Fruit fly (Drosophila melanogaster) whole organism, pupa: ENCODE results near the gene CG43693.

Source experiments
- CG10348 ChIP-seq: fragments of 200-800 bp; sonication (Bioruptor generic); IDR thresholded peaks from 2 replicates; pipeline ENCODE4 v1.3.6; 2022; ENCODE audit warnings: missing biosample characterization, missing genetic modification characterization
- CG12605 ChIP-seq: fragments of 200-800 bp; sonication (Bioruptor generic); IDR thresholded peaks from 2 replicates; pipeline ENCODE4 v1.3.6; 2022; ENCODE audit warnings: missing biosample characterization, missing genetic modification characterization
- CG13204 ChIP-seq: fragments of 200-800 bp; sonication (Bioruptor generic); optimal IDR thresholded peaks from 2 replicates; lab custom pipeline; 2018; ENCODE audit warnings: missing biosample characterization, mild to moderate bottlenecking, missing genetic modification characterization, moderate library complexity
- CG14655 ChIP-seq: fragments of 200-800 bp; sonication (Bioruptor generic); optimal IDR thresholded peaks from 3 replicates; lab custom pipeline; 2017; ENCODE audit warnings: mild to moderate bottlenecking, missing biosample characterization, missing genetic modification reagents, missing genetic modification characterization
- CG15710 ChIP-seq: fragments of 200-800 bp; sonication (Bioruptor generic); optimal IDR thresholded peaks from 2 replicates; lab custom pipeline; 2018; ENCODE audit warnings: missing biosample characterization, mild to moderate bottlenecking, missing genetic modification characterization, moderate library complexity
- CG17806 ChIP-seq: fragments of 200-800 bp; sonication (Bioruptor generic); optimal IDR thresholded peaks from 2 replicates; lab custom pipeline; 2018; ENCODE audit warnings: missing biosample characterization, mild to moderate bottlenecking, missing genetic modification characterization, moderate library complexity
- CG32121 ChIP-seq: fragments of 200-800 bp; sonication (Bioruptor generic); IDR thresholded peaks from 2 replicates; pipeline ENCODE4 v1.3.6; 2022; ENCODE audit warnings: missing biosample characterization, missing genetic modification characterization
- CG34367 ChIP-seq: fragments of 200-800 bp; sonication (Bioruptor generic); optimal IDR thresholded peaks from 2 replicates; lab custom pipeline; 2018; ENCODE audit warnings: missing biosample characterization, mild to moderate bottlenecking, missing genetic modification characterization
- CG4496 ChIP-seq: fragments of 200-800 bp; sonication (Bioruptor generic); IDR thresholded peaks from 3 replicates; pipeline ENCODE4 v1.3.6; 2022; ENCODE audit warnings: missing biosample characterization, missing genetic modification characterization
- CG8159 ChIP-seq: fragments of 200-800 bp; sonication (Bioruptor generic); optimal IDR thresholded peaks from 3 replicates; lab custom pipeline; 2018; ENCODE audit warnings: missing biosample characterization, mild to moderate bottlenecking, missing genetic modification characterization, moderate library complexity
- CG8301 ChIP-seq: fragments of 200-800 bp; sonication (Bioruptor generic); optimal IDR thresholded peaks from 2 replicates; lab custom pipeline; 2018; ENCODE audit warnings: missing biosample characterization, mild to moderate bottlenecking, missing genetic modification characterization
- CG9948 ChIP-seq: fragments of 200-800 bp; sonication (Bioruptor generic); optimal IDR thresholded peaks from 2 replicates; lab custom pipeline; 2018; ENCODE audit warnings: missing biosample characterization, mild to moderate bottlenecking, missing genetic modification characterization, moderate library complexity
- D1 ChIP-seq: fragments of 200-800 bp; sonication (Bioruptor generic); optimal IDR thresholded peaks from 2 replicates; lab custom pipeline; 2018; ENCODE audit warnings: missing biosample characterization, mild to moderate bottlenecking, missing genetic modification characterization, moderate library complexity
- EcR ChIP-seq: fragments of 200-800 bp; sonication (Bioruptor generic); optimal IDR thresholded peaks from 3 replicates; lab custom pipeline; 2019; ENCODE audit warnings: missing biosample characterization, missing genetic modification characterization, mild to moderate bottlenecking, moderate library complexity, missing genetic modification reagents
- Ets98B ChIP-seq: fragments of 200-800 bp; sonication (Bioruptor generic); IDR thresholded peaks from 2 replicates; pipeline ENCODE4 v1.3.6; 2022; ENCODE audit warnings: missing biosample characterization, missing genetic modification characterization
- Pif1A ChIP-seq: fragments of 200-800 bp; sonication (Bioruptor generic); optimal IDR thresholded peaks from 3 replicates; lab custom pipeline; 2016; ENCODE audit warnings: missing biosample characterization, missing genetic modification characterization
- Pif1B ChIP-seq: fragments of 200-800 bp; sonication (Bioruptor generic); optimal IDR thresholded peaks from 3 replicates; lab custom pipeline; 2016; ENCODE audit warnings: missing biosample characterization, missing genetic modification characterization
- Snoo ChIP-seq: fragments of 200-800 bp; sonication (Bioruptor generic); optimal IDR thresholded peaks from 3 replicates; lab custom pipeline; 2017; ENCODE audit warnings: missing biosample characterization, mild to moderate bottlenecking, missing genetic modification characterization, inconsistent platforms
- fd96Ca ChIP-seq: fragments of 200-800 bp; sonication (Bioruptor generic); IDR thresholded peaks from 3 replicates; pipeline ENCODE4 v1.3.6; 2022; ENCODE audit warnings: missing biosample characterization, missing genetic modification characterization
- gl ChIP-seq: fragments of 200-800 bp; sonication (Bioruptor generic); optimal IDR thresholded peaks from 2 replicates; lab custom pipeline; 2018; ENCODE audit warnings: missing biosample characterization, mild to moderate bottlenecking, missing genetic modification characterization
- rn ChIP-seq: fragments of 200-800 bp; sonication (Bioruptor generic); IDR thresholded peaks from 2 replicates; pipeline ENCODE4 v1.3.6; 2022; ENCODE audit warnings: missing biosample characterization, missing genetic modification characterization

Gene CG43693

DNA sequence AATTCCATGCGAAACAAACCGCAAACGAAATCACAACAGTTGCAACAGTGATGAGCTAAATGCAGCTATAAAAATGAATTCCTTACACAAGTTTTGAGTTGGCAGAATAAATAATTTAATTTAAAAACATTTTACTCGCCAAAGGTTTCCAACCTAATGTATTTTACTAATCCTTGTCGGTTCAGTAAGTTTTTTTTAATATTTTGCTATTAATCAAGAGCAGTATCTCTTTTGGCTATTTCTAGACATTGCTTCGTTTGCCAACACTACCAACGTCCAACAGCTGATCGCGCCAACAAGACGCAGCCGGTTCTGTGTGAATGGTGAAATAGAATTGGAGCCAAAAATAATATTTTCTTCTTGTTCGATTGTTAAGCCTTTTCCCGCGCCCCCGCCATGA is 13.5 kb upstream of the CG43693 start, which contains the start of the genes CG32075, CG45101 and SuUR:
CG32075 (minus strand) TSS at position 253 of the 400 bp plus-strand sequence.
CG45101 (plus strand) TSS at position 303 of the 400 bp plus-strand sequence.
SuUR (plus strand) TSS at position 303 of the 400 bp plus-strand sequence.
- TF ChIP-seq D1 (tag; lab: Kevin White, UChicago): no peak
- TF ChIP-seq CG14655 (GFP tag; lab: Kevin White, UChicago): no peak
- no peak for TF ChIP-seq CG10348 (GFP tag; lab: Robert Waterston, UW)
- peak; percentile 76 for TF ChIP-seq Snoo (tag; lab: Kevin White, UChicago)
- TF ChIP-seq fd96Ca (GFP tag; lab: Robert Waterston, UW): peak; percentile 52; the same call in 2 of the 3 replicates
- peak; percentile 78 for TF ChIP-seq Pif1A
- TF ChIP-seq EcR (GFP tag; lab: Kevin White, UChicago): no peak
- TF ChIP-seq CG34367: peak; percentile 56
- peak; percentile 71 for TF ChIP-seq Pif1B (GFP tag; lab: Kevin White, UChicago)
- TF ChIP-seq gl (tag; lab: Kevin White, UChicago): no peak
- TF ChIP-seq rn: peak; percentile 69
- TF ChIP-seq CG8301 (tag; lab: Kevin White, UChicago): peak; percentile 70
- TF ChIP-seq CG15710: peak; percentile 78
- TF ChIP-seq CG13204 (GFP tag; lab: Kevin White, UChicago): no peak
- TF ChIP-seq CG9948: peak; percentile 74
- no peak for TF ChIP-seq CG12605 (GFP tag; lab: Robert Waterston, UW)
- TF ChIP-seq CG32121: peak; percentile 86
- peak; percentile 52 for TF ChIP-seq CG8159 (tag; lab: Kevin White, UChicago)
- peak; percentile 83 for TF ChIP-seq CG4496 (GFP tag; lab: Robert Waterston, UW)
- peak; percentile 77 for TF ChIP-seq Ets98B
- TF ChIP-seq CG17806 (tag; lab: Kevin White, UChicago): peak; percentile 75
- TF ChIP-seq, all 21 proteins: peak for 14

DNA sequence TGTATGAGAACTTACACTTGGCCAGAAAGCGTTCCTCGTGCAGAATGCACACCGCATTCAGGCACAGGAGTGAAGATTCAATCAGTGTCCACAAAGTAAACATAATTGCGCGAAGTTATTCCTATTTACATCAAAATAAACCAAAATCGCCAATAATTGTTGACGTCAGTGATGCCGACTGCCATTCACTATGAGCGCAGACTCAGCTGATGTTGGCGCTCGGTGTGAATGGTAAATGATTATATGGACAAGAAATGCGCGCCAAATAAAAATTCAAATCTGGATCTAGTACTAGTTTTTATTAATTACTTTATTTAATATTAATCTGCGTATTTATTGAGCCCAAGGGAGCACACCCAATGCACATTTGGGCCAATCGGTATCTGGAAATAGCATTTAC is 11.3 kb upstream of the CG43693 start, which contains the start of gene CG32069:
CG32069 (minus strand) TSS at position 174 of the 400 bp plus-strand sequence.
- TF ChIP-seq Pif1B (GFP tag; lab: Kevin White, UChicago): no peak
- TF ChIP-seq CG8301 (tag; lab: Kevin White, UChicago): no peak
- no peak for TF ChIP-seq CG13204 (GFP tag; lab: Kevin White, UChicago)
- no peak for TF ChIP-seq rn
- TF ChIP-seq, all 21 proteins: peak for 0

DNA sequence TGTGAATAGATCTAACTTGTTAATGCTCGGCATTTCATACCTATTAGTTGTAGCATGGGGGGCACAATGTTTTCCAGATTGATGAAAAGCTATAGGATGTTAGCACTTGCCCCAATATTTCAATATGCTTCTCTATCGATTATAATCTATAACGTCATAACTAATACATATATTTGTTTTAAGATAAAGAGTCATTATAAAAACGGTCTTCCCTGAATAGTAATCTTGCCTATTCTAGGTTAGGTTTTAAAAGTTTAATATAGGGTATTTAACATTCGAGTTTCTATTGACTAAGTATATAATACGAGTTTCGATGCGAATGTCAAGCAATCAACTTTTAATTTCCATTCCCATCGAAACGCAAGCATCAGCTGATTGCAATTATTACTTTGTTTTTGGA is 10.0 kb upstream of the CG43693 start, which contains the start of the genes CG6321 and Blos2:
CG6321 (minus strand) TSS at position 25 of the 400 bp plus-strand sequence.
Blos2 (plus strand) TSS at position 372 of the 400 bp plus-strand sequence.
- TF ChIP-seq Pif1B (GFP tag; lab: Kevin White, UChicago) (peak; percentile 69), CG4496 (GFP tag; lab: Robert Waterston, UW) (peak; percentile 70; the same call in 2 of the 3 replicates), CG15710 (peak; percentile 70), fd96Ca (GFP tag; lab: Robert Waterston, UW) (no peak), Snoo (tag; lab: Kevin White, UChicago) (peak; percentile 58), Pif1A (peak; percentile 69), CG9948 (peak; percentile 72), CG12605 (GFP tag; lab: Robert Waterston, UW) (peak; percentile 76), D1 (tag; lab: Kevin White, UChicago) (no peak), EcR (GFP tag; lab: Kevin White, UChicago) (no peak), CG17806 (tag; lab: Kevin White, UChicago) (peak; percentile 75), Ets98B (peak; percentile 73), CG8301 (tag; lab: Kevin White, UChicago) (peak; percentile 77), CG34367 (peak; percentile 66), CG8159 (tag; lab: Kevin White, UChicago) (peak; percentile 77), CG14655 (GFP tag; lab: Kevin White, UChicago) (peak; percentile 74), rn (no peak), CG32121 (peak; percentile 69), gl (tag; lab: Kevin White, UChicago) (peak; percentile 0), CG10348 (GFP tag; lab: Robert Waterston, UW) (no peak), CG13204 (GFP tag; lab: Kevin White, UChicago) (no peak)

DNA sequence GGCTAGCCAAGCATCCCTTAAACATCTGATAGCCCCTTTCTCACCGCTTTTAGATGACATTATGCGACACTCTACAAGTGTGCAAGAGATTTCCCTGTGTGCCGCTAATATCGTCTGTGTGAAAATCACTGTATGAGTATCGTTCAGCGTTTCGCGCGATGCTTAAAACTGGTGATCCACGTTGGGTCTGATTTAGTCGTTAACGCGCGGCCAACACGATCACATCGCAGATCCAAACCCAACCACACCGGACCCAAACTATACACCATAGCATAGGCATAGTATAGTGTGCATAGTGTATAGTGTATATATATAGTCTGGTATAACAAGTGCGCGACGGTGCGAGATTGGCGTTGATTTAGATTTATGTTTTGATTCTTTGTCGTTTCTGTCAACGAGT is 2.7 kb upstream of the CG43693 start, which contains the start of gene CG7888:
CG7888 (plus strand) TSS at position 193 of the 400 bp plus-strand sequence.
- TF ChIP-seq EcR (GFP tag; lab: Kevin White, UChicago) (no peak), CG15710 (no peak), rn (no peak), CG9948 (no peak)
- TF ChIP-seq, all 21 proteins: peak for 0

DNA sequence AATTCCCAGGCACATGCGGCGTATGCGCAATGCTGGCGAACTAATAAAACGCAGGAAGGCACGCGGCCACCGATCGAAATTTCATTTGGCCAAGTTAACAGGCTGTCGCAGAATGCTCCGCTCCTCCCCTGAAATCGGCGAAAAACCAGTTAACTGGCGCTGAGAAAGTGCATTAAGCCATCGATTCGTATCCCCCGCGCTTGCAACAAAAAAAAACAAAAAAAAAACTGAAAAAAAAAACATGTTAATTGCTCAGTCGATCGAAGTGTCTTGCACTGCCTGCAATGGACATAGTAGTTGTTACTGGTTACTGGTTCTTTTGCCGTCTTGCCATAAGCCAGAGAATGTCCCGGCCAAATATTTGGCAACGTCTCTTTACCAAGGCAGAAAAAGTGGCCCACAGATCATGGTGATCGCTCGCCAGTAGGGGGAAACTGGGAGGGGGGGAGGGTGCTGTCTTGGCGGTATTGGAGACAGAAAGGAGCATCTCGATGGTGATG is 1.6 kb upstream of the CG43693 start:
- TF ChIP-seq fd96Ca (GFP tag; lab: Robert Waterston, UW) (0 out of 3 replicates have a peak, but pooled peaks have one; percentile 13), Ets98B (peak; percentile 58; the same call in 1 of the 2 replicates), CG14655 (GFP tag; lab: Kevin White, UChicago) (no peak), CG17806 (tag; lab: Kevin White, UChicago) (no peak), Pif1A (peak; percentile 28), CG4496 (GFP tag; lab: Robert Waterston, UW) (peak; percentile 60; the same call in 2 of the 3 replicates), Pif1B (GFP tag; lab: Kevin White, UChicago) (peak; percentile 15), CG32121 (peak; percentile 62; the same call in 1 of the 2 replicates)

DNA sequence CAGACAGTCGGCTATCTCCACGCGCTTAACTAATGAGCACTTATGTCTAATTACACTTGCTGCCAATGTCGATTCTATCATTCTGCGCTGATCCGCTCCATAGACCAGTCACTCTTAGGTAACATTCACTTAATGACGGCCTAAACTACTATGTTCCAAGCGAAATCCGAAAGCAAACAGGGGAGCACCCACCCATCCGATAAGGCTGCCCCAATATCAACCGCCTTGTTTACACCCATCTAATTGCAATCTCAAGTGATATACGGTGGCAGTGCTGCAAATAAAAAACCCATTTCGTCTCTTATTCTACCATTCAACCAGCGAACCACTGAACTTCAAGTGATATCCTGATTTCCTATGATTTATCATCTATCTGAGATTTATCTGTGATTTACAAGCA is 1.8 kb downstream of the CG43693 start:
- TF ChIP-seq CG10348 (GFP tag; lab: Robert Waterston, UW): no peak
- TF ChIP-seq CG32121: 0 out of 2 replicates have a peak, but pooled peaks have one; percentile 12
